Worm (Caenorhabditis elegans) whole organism, L2 larva: Measurements from ENCODE around the gene mlcd-1.

ENCODE experiments used
- gmeb-1 ChIP-seq: fragments of 150-350 bp; optimal IDR thresholded peaks from 2 replicates; lab custom pipeline; 2014; ENCODE audit warnings: missing biosample characterization, missing genetic modification characterization
- nhr-11 ChIP-seq: fragments of 150-350 bp; optimal IDR thresholded peaks from 2 replicates; lab custom pipeline; 2014; ENCODE audit warnings: missing biosample characterization, missing genetic modification characterization

- no peak for TF ChIP-seq gmeb-1 (tag; lab: Kevin White, UChicago)
- TF ChIP-seq nhr-11 (tag; lab: Kevin White, UChicago) = no peak
These were observed 44.5 kb upstream of the mlcd-1 start, which contains the start of gene sel-2 for ce11 chrIII:4612334-4612953.
